Worm (Caenorhabditis elegans) whole organism, young adult: ENCODE results near the gene C53D6.4.

ENCODE experiments used
- B0035.1 ChIP-seq: sonication (generic microtip); optimal IDR thresholded peaks from 2 replicates; lab custom pipeline; 2016; ENCODE audit warnings: missing genetic modification characterization, mild to moderate bottlenecking, missing compliant biosample characterization, missing genotype, missing genetic modification reagents
- C17E4.6 ChIP-seq: fragments of 200-800 bp; sonication (Bioruptor generic); IDR thresholded peaks from 2 replicates; pipeline ENCODE4 v1.3.6; 2022; ENCODE audit warnings: missing genetic modification reagents, missing genetic modification characterization, missing compliant biosample characterization
- F33H1.4 ChIP-seq: fragments of 200-800 bp; sonication (Bioruptor generic); IDR thresholded peaks from 2 replicates; pipeline ENCODE4 v1.3.6; 2022; ENCODE audit warnings: missing genetic modification reagents, missing genetic modification characterization, missing compliant biosample characterization
- F39B2.1 ChIP-seq: fragments of 200-800 bp; sonication (Bioruptor generic); IDR thresholded peaks from 2 replicates; pipeline ENCODE4 v1.3.6; 2022; ENCODE audit warnings: missing genetic modification reagents, missing genetic modification characterization, missing compliant biosample characterization
- F49E8.2 ChIP-seq: sonication (generic microtip); optimal IDR thresholded peaks from 3 replicates; lab custom pipeline; 2017; ENCODE audit warnings: missing genetic modification characterization, mild to moderate bottlenecking, missing compliant biosample characterization, antibody characterized with exemption, moderate library complexity; ENCODE audit not compliant: insufficient read depth
- K11D2.4 ChIP-seq: fragments of 200-800 bp; sonication (Bioruptor generic); IDR thresholded peaks from 2 replicates; pipeline ENCODE4 v1.3.6; 2022; ENCODE audit warnings: missing genetic modification reagents, missing genetic modification characterization, missing compliant biosample characterization
- T26A5.8 ChIP-seq: sonication (generic microtip); optimal IDR thresholded peaks from 2 replicates; lab custom pipeline; 2016; ENCODE audit warnings: missing genetic modification characterization, missing compliant biosample characterization
- Y53F4B.3 ChIP-seq: fragments of 200-800 bp; sonication (Bioruptor generic); IDR thresholded peaks from 2 replicates; pipeline ENCODE4 v1.3.6; 2022; ENCODE audit warnings: missing genetic modification reagents, missing genetic modification characterization, missing compliant biosample characterization
- Y79H2A.3 ChIP-seq: fragments of 200-800 bp; sonication (Bioruptor generic); conservative IDR thresholded peaks from 2 replicates; pipeline ENCODE4 v1.3.6; 2022; ENCODE audit warnings: missing genetic modification reagents, missing genetic modification characterization, missing compliant biosample characterization
- ZK185.1 ChIP-seq: sonication (generic microtip); optimal IDR thresholded peaks from 2 replicates; lab custom pipeline; 2016; ENCODE audit warnings: mild to moderate bottlenecking, missing genetic modification characterization, missing compliant biosample characterization; ENCODE audit not compliant: poor library complexity, severe bottlenecking
- aptf-3 ChIP-seq: fragments of 200-800 bp; sonication (Bioruptor generic); IDR thresholded peaks from 2 replicates; pipeline ENCODE4 v1.3.6; 2022; ENCODE audit warnings: missing genetic modification characterization, missing compliant biosample characterization
- attf-3 ChIP-seq: fragments of 200-800 bp; sonication (Bioruptor generic); conservative IDR thresholded peaks from 2 replicates; pipeline ENCODE4 v1.3.6; 2022; ENCODE audit warnings: missing genetic modification reagents, missing genetic modification characterization, missing compliant biosample characterization
- attf-5 ChIP-seq: fragments of 200-800 bp; sonication (Bioruptor generic); optimal IDR thresholded peaks from 2 replicates; lab custom pipeline; 2018; ENCODE audit warnings: mild to moderate bottlenecking, missing genetic modification characterization, missing compliant biosample characterization
- die-1 ChIP-seq: sonication (generic microtip); optimal IDR thresholded peaks from 2 replicates; lab custom pipeline; 2016; ENCODE audit warnings: missing genotype, mild to moderate bottlenecking, missing genetic modification characterization, missing compliant biosample characterization
- dpff-1 ChIP-seq: sonication (generic microtip); optimal IDR thresholded peaks from 2 replicates; lab custom pipeline; 2017; ENCODE audit warnings: mild to moderate bottlenecking, missing genetic modification characterization, missing compliant biosample characterization
- efl-1 ChIP-seq: fragments of 150-350 bp; optimal IDR thresholded peaks from 2 replicates; lab custom pipeline; 2014; ENCODE audit warnings: missing biosample characterization, missing genetic modification reagents, missing genetic modification characterization
- let-526 ChIP-seq: fragments of 200-800 bp; sonication (Bioruptor generic); IDR thresholded peaks from 2 replicates; pipeline ENCODE4 v1.3.6; 2022; ENCODE audit warnings: missing genetic modification reagents, missing genetic modification characterization, missing compliant biosample characterization
- mcd-1 ChIP-seq: fragments of 200-800 bp; sonication (Bioruptor generic); IDR thresholded peaks from 2 replicates; pipeline ENCODE4 v1.3.6; 2022; ENCODE audit warnings: missing genetic modification reagents, missing genetic modification characterization, missing compliant biosample characterization
- mel-28 ChIP-seq: sonication (generic microtip); optimal IDR thresholded peaks from 2 replicates; lab custom pipeline; 2016; ENCODE audit warnings: borderline replicate concordance, mild to moderate bottlenecking, missing genetic modification characterization, missing compliant biosample characterization
- nfya-2 ChIP-seq: fragments of 200-800 bp; sonication (Bioruptor generic); IDR thresholded peaks from 2 replicates; pipeline ENCODE4 v1.3.6; 2022; ENCODE audit warnings: missing genetic modification reagents, missing genetic modification characterization, missing compliant biosample characterization
- nfyb-1 ChIP-seq: fragments of 200-800 bp; sonication (Bioruptor generic); IDR thresholded peaks from 2 replicates; pipeline ENCODE4 v1.3.6; 2022; ENCODE audit warnings: missing genetic modification reagents, missing genetic modification characterization, missing compliant biosample characterization
- nhr-120 ChIP-seq: fragments of 200-800 bp; sonication (Bioruptor generic); IDR thresholded peaks from 2 replicates; pipeline ENCODE4 v1.3.6; 2022; ENCODE audit warnings: missing genetic modification characterization, missing compliant biosample characterization
- pbrm-1 ChIP-seq: fragments of 200-800 bp; sonication (Bioruptor generic); IDR thresholded peaks from 2 replicates; pipeline ENCODE4 v1.3.6; 2022; ENCODE audit warnings: missing genetic modification reagents, missing genetic modification characterization, missing compliant biosample characterization
- rpc-1 ChIP-seq, 2 experiments: fragments of 150-350 bp in 1 of 2; sonication (generic microtip) in 1 of 2; optimal IDR thresholded peaks; 2 replicates each; lab custom pipeline; 2014 to 2018; ENCODE audit warnings: missing biosample characterization in 1 of 2, missing genetic modification characterization in 1 of 2, missing genetic modification reagents in 1 of 2, missing genotype in 1 of 2
- sdz-38 ChIP-seq: sonication (generic microtip); optimal IDR thresholded peaks from 2 replicates; lab custom pipeline; 2016; ENCODE audit warnings: missing genotype, missing genetic modification characterization, missing compliant biosample characterization
- snpc-1.1 ChIP-seq: sonication (generic microtip); optimal IDR thresholded peaks from 2 replicates; lab custom pipeline; 2017; ENCODE audit warnings: missing genetic modification characterization, mild to moderate bottlenecking, missing compliant biosample characterization, antibody characterized with exemption, moderate library complexity, missing genotype, missing genetic modification reagents; ENCODE audit not compliant: insufficient read depth
- snpc-3.4 ChIP-seq: sonication (generic microtip); optimal IDR thresholded peaks from 2 replicates; lab custom pipeline; 2017; ENCODE audit warnings: missing genetic modification characterization, mild to moderate bottlenecking, missing compliant biosample characterization, antibody characterized with exemption, moderate library complexity, missing genotype, missing genetic modification reagents
- unc-62 ChIP-seq: fragments of 150-350 bp; optimal IDR thresholded peaks from 2 replicates; lab custom pipeline; 2014; ENCODE audit warnings: missing biosample characterization, missing genetic modification reagents, missing genetic modification characterization
- xnd-1 ChIP-seq: sonication (generic microtip); optimal IDR thresholded peaks from 2 replicates; lab custom pipeline; 2016; ENCODE audit warnings: missing genotype, missing genetic modification reagents, missing genetic modification characterization, missing compliant biosample characterization
- zfh-2 ChIP-seq: fragments of 200-800 bp; sonication (Bioruptor generic); conservative IDR thresholded peaks from 2 replicates; pipeline ENCODE4 v1.3.6; 2022; ENCODE audit warnings: missing genetic modification reagents, missing genetic modification characterization, missing compliant biosample characterization
- ztf-26 ChIP-seq: sonication (generic microtip); optimal IDR thresholded peaks from 2 replicates; lab custom pipeline; 2017; ENCODE audit warnings: missing genetic modification characterization, missing compliant biosample characterization

C53D6.4 gene

ce11 chrIV:8973249-8973958 lies 47.3 kb downstream of the C53D6.4 start, which contains the start of gene C53B4.3 (continued):
- TF ChIP-seq zfh-2 (GFP tag; lab: Robert Waterston, UW) (no peak), snpc-3.4 (tag; lab: Kevin White, UChicago) (peak; percentile 36), ZK185.1 (tag; lab: Kevin White, UChicago) (peak; percentile 87), rpc-1 (optimal IDR thresholded peaks at IDR 0.05; lab: Kevin White, UChicago) (no peak), rpc-1 (tag; optimal IDR thresholded peaks at IDR 0.05; lab: Kevin White, UChicago) (no peak), mcd-1 (peak; percentile 64), Y53F4B.3 (GFP tag; lab: Robert Waterston, UW) (no peak), let-526 (GFP tag; lab: Robert Waterston, UW) (no peak), B0035.1 (tag; lab: Kevin White, UChicago) (peak; percentile 13), K11D2.4 (GFP tag; lab: Robert Waterston, UW) (peak; percentile 69), F49E8.2 (no peak), aptf-3 (GFP tag; lab: Robert Waterston, UW) (no peak), mel-28 (tag; lab: Kevin White, UChicago) (no peak), Y79H2A.3 (GFP tag; lab: Robert Waterston, UW) (no peak; the same call in 1 of the 2 replicates), nfya-2 (GFP tag; lab: Robert Waterston, UW) (no peak), C17E4.6 (GFP tag; lab: Robert Waterston, UW) (no peak), xnd-1 (tag; lab: Kevin White, UChicago) (peak; percentile 8), unc-62 (GFP tag; lab: Kevin White, UChicago) (no peak), efl-1 (GFP tag; lab: Kevin White, UChicago) (no peak), snpc-1.1 (tag; lab: Kevin White, UChicago) (no peak), dpff-1 (tag; lab: Kevin White, UChicago) (no peak), ztf-26 (peak; percentile 16), nfyb-1 (no peak), nhr-120 (GFP tag; lab: Robert Waterston, UW) (no peak), die-1 (tag; lab: Kevin White, UChicago) (no peak), F33H1.4 (GFP tag; lab: Robert Waterston, UW) (no peak; the same call in 1 of the 2 replicates), attf-5 (GFP tag; lab: Kevin White, UChicago) (no peak), T26A5.8 (no peak), F39B2.1 (GFP tag; lab: Robert Waterston, UW) (no peak), pbrm-1 (GFP tag; lab: Robert Waterston, UW) (no peak), sdz-38 (tag; lab: Kevin White, UChicago) (no peak), attf-3 (GFP tag; lab: Robert Waterston, UW) (no peak)
- TF ChIP-seq, all 124 proteins: peak for 38
